Fruit fly (Drosophila melanogaster): ENCODE results near the gene CG12945.

DNA sequence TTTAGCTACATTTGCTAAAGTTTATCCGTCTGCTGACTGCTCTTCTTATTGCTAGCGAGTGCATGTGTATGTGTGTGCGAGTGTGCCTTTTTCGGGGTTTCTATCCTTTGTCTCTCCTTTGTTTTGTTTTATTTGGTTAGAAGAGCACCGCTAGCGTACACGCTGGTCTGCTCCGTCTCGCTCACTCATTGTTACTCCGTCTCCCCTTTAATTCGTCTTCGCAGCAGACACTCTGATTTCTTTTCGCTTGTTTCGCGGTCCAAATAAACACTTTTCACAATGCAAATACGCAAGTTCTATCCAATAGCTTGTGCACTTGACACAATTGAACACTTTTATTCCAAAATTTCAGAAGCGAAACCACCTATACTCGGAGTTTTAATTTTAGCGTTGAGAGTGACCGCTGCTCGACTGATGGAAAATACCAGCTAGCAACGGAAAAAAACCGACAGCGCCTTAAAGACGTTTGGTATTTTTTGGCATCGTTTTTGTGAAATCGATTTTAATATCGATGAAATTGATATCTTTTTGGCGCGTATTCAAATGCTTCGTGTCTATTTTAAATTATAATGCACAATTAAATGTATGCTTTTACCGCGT lies 18.0 kb upstream of the CG12945 start, which contains the start of gene FBXO11:
- TF ChIP-seq Rel (GFP tag; optimal IDR thresholded peaks at IDR 0.05), result no peak
- peak; percentile 95 for TF ChIP-seq Rel (tag; optimal IDR thresholded peaks at IDR 0.05)
- peak; percentile 78 for TF ChIP-seq Sp1 (GFP tag; optimal IDR thresholded peaks at IDR 0.05)
- TF ChIP-seq N (GFP tag; optimal IDR thresholded peaks at IDR 0.05), result no peak
- TF ChIP-seq Abd-B (GFP tag; optimal IDR thresholded peaks at IDR 0.05), result no peak
- TF ChIP-seq Hr83 (GFP tag; optimal IDR thresholded peaks at IDR 0.05; ENCODE audit: poor library complexity, severe bottlenecking), result no peak
- TF ChIP-seq CrebA (GFP tag; optimal IDR thresholded peaks at IDR 0.05; ENCODE audit: borderline replicate concordance), result no peak
- TF ChIP-seq br (GFP tag; optimal IDR thresholded peaks at IDR 0.05), result no peak
- TF ChIP-seq ey (GFP tag; optimal IDR thresholded peaks at IDR 0.05), result no peak
- peak; percentile 100 for TF ChIP-seq psq (GFP tag; optimal IDR thresholded peaks at IDR 0.05)
- TF ChIP-seq usp (GFP tag; optimal IDR thresholded peaks at IDR 0.05), result no peak
